Worm (Caenorhabditis elegans): ENCODE measurements around the gene F32D1.8.

DNA sequence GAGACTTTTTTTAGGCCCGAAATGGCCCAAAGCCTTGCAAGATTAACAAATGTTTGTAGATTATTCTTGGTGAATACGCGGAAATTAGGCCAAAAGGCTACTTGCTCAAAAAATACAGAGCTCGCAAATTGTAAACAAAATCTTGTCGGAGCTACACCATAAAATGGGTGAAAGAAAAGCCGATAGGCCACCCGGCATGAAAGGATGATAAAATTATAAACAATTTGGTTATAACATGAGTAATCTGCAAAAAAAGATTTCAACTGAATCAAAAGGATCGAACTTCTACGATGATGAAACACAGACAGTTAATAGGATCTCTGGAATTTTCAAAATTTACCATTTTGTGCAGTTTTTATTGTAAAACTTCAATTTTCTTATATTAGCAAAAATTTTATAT is 20.6 kb upstream of the F32D1.8 start:
- TF ChIP-seq dao-5 (tag; optimal IDR thresholded peaks at IDR 0.05) (no peak), W03F9.2 (tag; optimal IDR thresholded peaks at IDR 0.05) (no peak)

Measured in whole organism, L4/young adult.